Fruit fly (Drosophila melanogaster): ENCODE results near the gene Ack.

DNA sequence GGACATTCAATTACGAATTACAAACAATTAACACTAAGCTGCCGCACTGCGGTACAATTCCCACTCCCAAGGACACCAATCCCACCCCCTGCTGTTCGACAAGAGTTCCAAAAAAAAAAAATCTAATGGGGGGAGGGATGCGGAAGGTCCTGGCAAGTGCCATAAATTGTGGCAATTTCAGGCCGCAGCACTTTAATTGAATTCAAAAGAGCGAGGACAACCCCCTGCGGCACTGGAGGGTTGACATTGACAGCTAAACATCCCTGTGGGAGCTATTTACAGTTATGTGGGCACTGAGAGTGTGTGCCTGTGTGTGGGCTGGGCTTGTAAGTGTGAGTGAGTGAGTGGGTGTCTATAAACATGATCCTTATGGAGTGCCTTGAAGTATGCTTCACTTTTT, 31.1 kb upstream of the Ack start:
- TF ChIP-seq Sox15 (GFP tag; optimal IDR thresholded peaks at IDR 0.05), result no peak
- TF ChIP-seq CG16779 (tag; optimal IDR thresholded peaks at IDR 0.05), result no peak
- no peak for TF ChIP-seq ss (GFP tag; optimal IDR thresholded peaks at IDR 0.05)
- no peak for TF ChIP-seq fd85E (GFP tag; optimal IDR thresholded peaks at IDR 0.05)
- no peak for TF ChIP-seq CG6792 (GFP tag; optimal IDR thresholded peaks at IDR 0.05)
- no peak for TF ChIP-seq dsx (GFP tag; optimal IDR thresholded peaks at IDR 0.05; ENCODE audit: poor library complexity, severe bottlenecking)
- no peak for TF ChIP-seq CG7368 (GFP tag; optimal IDR thresholded peaks at IDR 0.05)
